Fruit fly (Drosophila melanogaster) whole organism, prepupa: ENCODE results near the gene D12.
A peak's percentile ranks its signal among the peaks of the same experiment; 100 is the strongest.

ENCODE experiments used
- Blimp-1 ChIP-seq: fragments of 200-800 bp; sonication (Bioruptor generic); optimal IDR thresholded peaks from 3 replicates; lab custom pipeline; 2017; ENCODE audit warnings: missing biosample characterization, missing genetic modification characterization, mild to moderate bottlenecking, moderate library complexity, missing genetic modification reagents
- CG10631 ChIP-seq: fragments of 200-800 bp; sonication (Bioruptor generic); optimal IDR thresholded peaks from 2 replicates; lab custom pipeline; 2016; ENCODE audit warnings: missing biosample characterization, missing genetic modification characterization
- CG11294 ChIP-seq: fragments of 200-800 bp; sonication (Bioruptor generic); IDR thresholded peaks from 2 replicates; pipeline ENCODE4 v1.3.6; 2022; ENCODE audit warnings: missing biosample characterization, missing genetic modification characterization
- CG11762 ChIP-seq: fragments of 200-800 bp; sonication (Bioruptor generic); optimal IDR thresholded peaks from 3 replicates; lab custom pipeline; 2016; ENCODE audit warnings: missing biosample characterization, missing genetic modification characterization; ENCODE audit not compliant: insufficient read depth
- CG11902 ChIP-seq: fragments of 200-800 bp; sonication (Bioruptor generic); optimal IDR thresholded peaks from 3 replicates; lab custom pipeline; 2016; ENCODE audit warnings: missing biosample characterization, missing genetic modification characterization
- CG15336 ChIP-seq: fragments of 200-800 bp; sonication (Bioruptor generic); IDR thresholded peaks from 2 replicates; pipeline ENCODE4 v1.3.6; 2022; ENCODE audit warnings: missing biosample characterization, missing genetic modification characterization
- CG31627 ChIP-seq: fragments of 200-800 bp; sonication (Bioruptor generic); optimal IDR thresholded peaks from 3 replicates; lab custom pipeline; 2016; ENCODE audit warnings: missing biosample characterization, missing genetic modification characterization
- CG3919 ChIP-seq: fragments of 200-800 bp; sonication (Bioruptor generic); optimal IDR thresholded peaks from 3 replicates; lab custom pipeline; 2016; ENCODE audit warnings: missing biosample characterization, missing genetic modification characterization
- CG4318 ChIP-seq: fragments of 200-800 bp; sonication (Bioruptor generic); optimal IDR thresholded peaks from 3 replicates; lab custom pipeline; 2017; ENCODE audit warnings: missing biosample characterization, mild to moderate bottlenecking, missing genetic modification characterization
- CG6163 ChIP-seq: fragments of 200-800 bp; sonication (Bioruptor generic); IDR thresholded peaks from 3 replicates; pipeline ENCODE4 v1.3.6; 2022; ENCODE audit warnings: missing biosample characterization, missing genetic modification characterization
- CG6276 ChIP-seq: fragments of 200-800 bp; sonication (Bioruptor generic); optimal IDR thresholded peaks from 2 replicates; lab custom pipeline; 2017; ENCODE audit warnings: missing biosample characterization, mild to moderate bottlenecking, missing genetic modification characterization
- CG6808 ChIP-seq: fragments of 200-800 bp; sonication (Bioruptor generic); optimal IDR thresholded peaks from 3 replicates; lab custom pipeline; 2017; ENCODE audit warnings: missing biosample characterization, missing genetic modification characterization, mild to moderate bottlenecking, moderate library complexity, missing genetic modification reagents
- CG6854 ChIP-seq: fragments of 200-800 bp; sonication (Bioruptor generic); optimal IDR thresholded peaks from 2 replicates; lab custom pipeline; 2017; ENCODE audit warnings: missing biosample characterization, mild to moderate bottlenecking, missing genetic modification characterization
- CG7368 ChIP-seq: fragments of 200-800 bp; sonication (Bioruptor generic); optimal IDR thresholded peaks from 3 replicates; lab custom pipeline; 2016; ENCODE audit warnings: missing biosample characterization, missing genetic modification characterization
- CG8319 ChIP-seq: fragments of 200-800 bp; sonication (Bioruptor generic); optimal IDR thresholded peaks from 3 replicates; lab custom pipeline; 2016; ENCODE audit warnings: missing biosample characterization, missing genetic modification characterization
- CG9139 ChIP-seq: fragments of 200-800 bp; sonication (Bioruptor generic); optimal IDR thresholded peaks from 3 replicates; lab custom pipeline; 2017; ENCODE audit warnings: missing biosample characterization, mild to moderate bottlenecking, missing genetic modification characterization
- Eip75B ChIP-seq: fragments of 200-800 bp; sonication (Bioruptor generic); optimal IDR thresholded peaks from 3 replicates; lab custom pipeline; 2016; ENCODE audit warnings: missing biosample characterization, missing genetic modification characterization
- Eip78C ChIP-seq: fragments of 200-800 bp; sonication (Bioruptor generic); peaks from one replicate; lab custom pipeline; 2016; ENCODE audit warnings: missing biosample characterization, missing genetic modification characterization
- Eip93F ChIP-seq: fragments of 200-800 bp; sonication (Bioruptor generic); optimal IDR thresholded peaks from 2 replicates; lab custom pipeline; 2016; ENCODE audit warnings: missing biosample characterization, mild to moderate bottlenecking, missing genetic modification characterization
- Gug ChIP-seq: fragments of 200-800 bp; sonication (Bioruptor generic); IDR thresholded peaks from 2 replicates; pipeline ENCODE4 v1.3.6; 2022; ENCODE audit warnings: missing biosample characterization, missing genetic modification characterization
- Hr38 ChIP-seq: sonication (Bioruptor generic); optimal IDR thresholded peaks from 2 replicates; lab custom pipeline; 2016; ENCODE audit warnings: missing biosample characterization, missing genetic modification characterization
- Lpt ChIP-seq: fragments of 200-800 bp; sonication (Bioruptor generic); optimal IDR thresholded peaks from 3 replicates; lab custom pipeline; 2016; ENCODE audit warnings: missing biosample characterization, missing genetic modification characterization
- Met ChIP-seq: fragments of 200-800 bp; sonication (Bioruptor generic); optimal IDR thresholded peaks from 3 replicates; lab custom pipeline; 2016; ENCODE audit warnings: missing biosample characterization, missing genetic modification characterization
- OdsH ChIP-seq: fragments of 200-800 bp; sonication (Bioruptor generic); optimal IDR thresholded peaks from 3 replicates; lab custom pipeline; 2016; ENCODE audit warnings: missing biosample characterization, missing genetic modification characterization
- Sox102F ChIP-seq: fragments of 200-800 bp; sonication (Bioruptor generic); optimal IDR thresholded peaks from 2 replicates; lab custom pipeline; 2016; ENCODE audit warnings: missing biosample characterization, mild to moderate bottlenecking, missing genetic modification characterization
- cyc ChIP-seq: fragments of 200-800 bp; sonication (Bioruptor generic); optimal IDR thresholded peaks from 3 replicates; lab custom pipeline; 2016; ENCODE audit warnings: missing biosample characterization, missing genetic modification characterization
- dac ChIP-seq: fragments of 200-800 bp; sonication (Bioruptor generic); optimal IDR thresholded peaks from 2 replicates; lab custom pipeline; 2017; ENCODE audit warnings: missing biosample characterization, mild to moderate bottlenecking, missing genetic modification characterization
- dsx ChIP-seq: fragments of 200-800 bp; optimal IDR thresholded peaks from 3 replicates; lab custom pipeline; 2019; ENCODE audit warnings: missing biosample characterization, mild to moderate bottlenecking, missing genetic modification characterization, moderate library complexity; ENCODE audit not compliant: poor library complexity, severe bottlenecking
- fd59A ChIP-seq: fragments of 200-800 bp; sonication (Bioruptor generic); optimal IDR thresholded peaks from 2 replicates; lab custom pipeline; 2017; ENCODE audit warnings: missing biosample characterization, mild to moderate bottlenecking, missing genetic modification characterization, missing genetic modification reagents
- fd85E ChIP-seq: fragments of 200-800 bp; sonication (Bioruptor generic); optimal IDR thresholded peaks from 3 replicates; lab custom pipeline; 2016; ENCODE audit warnings: missing biosample characterization, missing genetic modification characterization
- fkh ChIP-seq: fragments of 200-800 bp; sonication (Bioruptor generic); optimal IDR thresholded peaks from 3 replicates; lab custom pipeline; 2017; ENCODE audit warnings: missing biosample characterization, mild to moderate bottlenecking, missing genetic modification characterization, moderate library complexity
- lz ChIP-seq: fragments of 200-800 bp; sonication (Bioruptor generic); optimal IDR thresholded peaks from 3 replicates; lab custom pipeline; 2016; ENCODE audit warnings: missing biosample characterization, missing genetic modification characterization
- ss ChIP-seq, 2 experiments: fragments of 200-800 bp; sonication (Bioruptor generic); optimal IDR thresholded peaks; 2 replicates in 1 of 2; 3 replicates in 1 of 2; lab custom pipeline; 2017 to 2018; ENCODE audit warnings: mild to moderate bottlenecking in 2 of 2, missing biosample characterization in 2 of 2, missing genetic modification characterization in 2 of 2, moderate library complexity in 1 of 2
- svp ChIP-seq: fragments of 200-800 bp; sonication (Bioruptor generic); peaks from one replicate; lab custom pipeline; 2016; ENCODE audit warnings: missing biosample characterization, missing genetic modification characterization
- vri ChIP-seq: fragments of 200-800 bp; sonication (Bioruptor generic); optimal IDR thresholded peaks from 3 replicates; lab custom pipeline; 2016; ENCODE audit warnings: missing biosample characterization, mild to moderate bottlenecking, missing genetic modification characterization

Gene D12

DNA sequence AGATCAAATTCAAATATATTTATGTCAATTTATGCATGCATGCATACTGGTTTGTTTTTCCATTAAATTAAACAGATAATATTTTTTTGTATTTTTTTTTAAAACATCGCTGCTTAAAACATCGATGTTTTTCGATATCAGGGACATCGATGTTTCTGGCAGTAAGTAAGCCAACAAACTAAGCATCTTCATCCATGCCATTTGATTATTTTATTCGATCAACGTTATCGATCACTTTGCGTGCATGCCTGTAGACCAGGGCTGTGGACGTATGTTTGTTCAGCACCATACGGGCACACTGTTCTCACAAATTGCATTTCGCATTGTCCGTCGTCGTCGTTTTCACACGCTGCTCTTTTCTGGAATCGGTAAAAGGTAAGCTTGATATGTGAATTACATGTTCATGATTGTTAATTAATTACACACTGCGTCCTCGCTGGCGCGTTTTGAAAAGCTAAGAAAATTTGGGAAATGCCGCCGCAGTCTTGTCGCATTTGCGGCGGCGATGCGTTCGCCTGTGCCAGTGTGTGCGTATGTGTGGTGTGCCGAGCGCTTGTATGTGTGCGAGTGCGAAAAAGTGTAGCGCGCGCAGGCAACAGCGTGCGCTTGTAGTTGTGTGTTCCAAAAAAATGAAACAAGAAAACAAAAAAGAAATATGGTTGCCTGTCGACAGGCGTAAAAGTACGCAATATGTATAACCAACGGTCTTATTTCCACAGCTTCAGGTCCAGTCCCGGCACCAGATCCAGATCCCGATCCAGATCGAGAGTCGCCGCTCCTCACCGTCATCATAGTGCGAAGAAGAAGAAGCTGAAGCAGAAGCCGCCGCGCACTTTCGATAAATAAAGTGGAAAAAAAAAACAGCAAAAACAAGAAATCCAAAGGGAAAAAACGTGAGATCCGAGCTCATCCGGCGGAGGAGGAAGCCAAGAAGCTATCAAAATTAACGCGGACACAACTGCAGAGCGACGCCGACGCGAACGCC lies 33.6 kb downstream of the D12 start, which contains the start of gene emb (continued):
- no peak for TF ChIP-seq Lpt
- peak; percentile 99 for TF ChIP-seq fkh (GFP tag; lab: Kevin White, UChicago)
- TF ChIP-seq Hr38 (GFP tag; lab: Kevin White, UChicago): no peak
- TF ChIP-seq CG11294 (GFP tag; lab: Robert Waterston, UW): no peak
- TF ChIP-seq dsx (GFP tag; lab: Kevin White, UChicago): peak; percentile 66
- TF ChIP-seq CG7368 (GFP tag; lab: Kevin White, UChicago): no peak
- no peak for TF ChIP-seq dac (GFP tag; lab: Kevin White, UChicago)
- TF ChIP-seq CG31627 (GFP tag; lab: Kevin White, UChicago): peak; percentile 62

dm6 chr2L:8402928-8403285 lies 34.3 kb downstream of the D12 start, which contains the start of gene fy:
TSS of gene fy (minus strand) at chr2L:8403280.
- no peak for TF ChIP-seq ss (GFP tag; optimal IDR thresholded peaks at IDR 0.05; lab: Kevin White, UChicago)
- no peak for TF ChIP-seq Eip93F
- no peak for TF ChIP-seq Blimp-1 (GFP tag; lab: Kevin White, UChicago)
- TF ChIP-seq cyc (GFP tag; lab: Kevin White, UChicago): no peak
- TF ChIP-seq CG7368 (GFP tag; lab: Kevin White, UChicago): no peak
- no peak for TF ChIP-seq fd85E (GFP tag; lab: Kevin White, UChicago)
- TF ChIP-seq lz (GFP tag; lab: Kevin White, UChicago): no peak
- TF ChIP-seq, all 60 proteins: peak for 0

dm6 chr2L:8399863-8400598 lies 37.1 kb downstream of the D12 start, which contains the start of gene CG31898:
TSS of gene CG31898 (plus strand) at chr2L:8400421.
- TF ChIP-seq CG9139 (GFP tag; lab: Kevin White, UChicago) (no peak), vri (GFP tag; lab: Kevin White, UChicago) (peak; percentile 87)

DNA sequence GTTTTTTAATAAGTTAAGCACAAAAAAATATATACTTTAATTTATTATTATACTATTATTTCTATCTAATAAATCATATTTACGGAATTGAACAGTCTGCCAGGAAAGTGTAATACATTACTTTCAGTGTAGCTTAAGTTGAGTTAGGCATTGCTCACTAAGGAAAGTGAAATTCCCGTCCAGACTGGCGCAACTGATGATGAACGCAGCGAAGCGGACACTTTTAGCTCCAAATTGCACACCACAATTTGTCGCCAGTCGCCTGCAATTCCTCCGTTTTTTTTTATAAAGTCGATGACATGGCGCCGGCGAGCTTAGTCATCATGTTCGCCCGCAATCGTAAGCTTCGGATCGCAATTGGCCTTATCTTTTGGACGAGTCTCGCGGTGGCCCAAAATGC lies 38.4 kb downstream of the D12 start, which contains the start of gene CG13386:
Gene CG13386, plus strand, starts transcription at position 301 of the 400 bp plus-strand sequence.
- TF ChIP-seq Gug (no peak), CG4318 (GFP tag; lab: Kevin White, UChicago) (no peak), dac (GFP tag; lab: Kevin White, UChicago) (no peak), OdsH (no peak), CG11762 (GFP tag; lab: Kevin White, UChicago) (no peak), CG3919 (GFP tag; lab: Kevin White, UChicago) (no peak), Eip75B (GFP tag; lab: Kevin White, UChicago) (no peak), fkh (GFP tag; lab: Kevin White, UChicago) (no peak), CG8319 (no peak), Hr38 (GFP tag; lab: Kevin White, UChicago) (no peak), Met (GFP tag; lab: Kevin White, UChicago) (no peak), CG10631 (no peak), Eip78C (GFP tag; lab: Kevin White, UChicago) (no peak), Lpt (no peak), CG6854 (GFP tag; lab: Kevin White, UChicago) (no peak), cyc (GFP tag; lab: Kevin White, UChicago) (no peak), CG11902 (no peak)

- TF ChIP-seq fd59A (GFP tag; lab: Kevin White, UChicago) (no peak), Eip93F (no peak), CG6163 (no peak), CG6276 (no peak), Gug (no peak), svp (GFP tag; lab: Kevin White, UChicago) (no peak), Sox102F (GFP tag; lab: Kevin White, UChicago) (no peak), CG15336 (GFP tag; lab: Robert Waterston, UW) (no peak), CG6808 (GFP tag; lab: Kevin White, UChicago) (no peak)
Measured at dm6 chr2L:8395996-8396699, 41.0 kb downstream of the D12 start, which contains the start of the genes Peritrophin-15a and CG13385. TSS of gene Peritrophin-15a (minus strand) at chr2L:8396096. TSS of gene CG13385 (plus strand) at chr2L:8396649.
